Fruit fly (Drosophila melanogaster): Measurements from ENCODE around the gene Or24a.

Or24a gene

DNA sequence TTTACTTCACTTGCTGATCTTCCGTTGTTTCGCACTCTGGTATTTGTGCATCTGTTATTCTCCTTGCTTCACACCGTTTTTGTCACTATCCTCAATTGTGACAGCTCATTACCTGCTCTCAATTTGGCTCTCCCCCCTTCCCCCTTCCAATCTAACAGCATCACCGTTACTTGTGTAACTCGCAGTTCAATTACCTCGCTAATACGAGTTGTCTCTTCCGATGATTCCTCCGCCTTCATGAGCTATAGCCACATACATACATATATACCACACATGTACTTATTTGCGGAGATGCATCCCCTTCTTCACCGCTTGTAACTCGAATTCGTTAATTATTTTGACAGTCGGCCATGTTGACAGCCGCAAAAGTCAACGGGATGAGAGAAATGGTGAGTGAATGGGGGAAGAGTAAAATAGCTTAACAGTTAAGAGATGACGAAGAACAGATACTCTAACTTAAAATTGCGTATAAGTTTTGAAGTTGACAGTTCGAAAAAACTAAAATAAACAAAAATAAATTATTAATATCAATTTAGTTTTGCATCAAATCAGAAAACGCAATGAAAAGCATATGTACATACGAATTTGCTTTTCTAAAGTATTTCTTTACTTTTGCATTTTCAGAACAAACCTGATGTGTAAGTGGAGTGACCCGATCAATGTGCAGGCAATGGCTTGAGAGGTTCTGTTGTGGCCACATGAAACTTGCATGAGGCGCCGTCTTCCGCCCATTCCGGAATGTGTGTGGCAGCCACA, 19.5 kb upstream of the Or24a start (continued):
- TF ChIP-seq lilli (GFP tag; optimal IDR thresholded peaks at IDR 0.05) (no peak), stc (GFP tag; IDR thresholded peaks at IDR 0.05) (peak; percentile 6; the same call in 1 of the 2 replicates), bsh (GFP tag; optimal IDR thresholded peaks at IDR 0.05) (peak in 1 of 2 experiments; percentile 20), Camta (GFP tag; optimal IDR thresholded peaks at IDR 0.05) (no peak), CG15269 (tag; optimal IDR thresholded peaks at IDR 0.05) (peak; percentile 3), amos (GFP tag; IDR thresholded peaks at IDR 0.05; ENCODE audit: partially characterized antibody) (no peak), CG10462 (GFP tag; optimal IDR thresholded peaks at IDR 0.05) (no peak), cato (GFP tag; optimal IDR thresholded peaks at IDR 0.05; ENCODE audit: borderline replicate concordance) (no peak), CG12942 (GFP tag; optimal IDR thresholded peaks at IDR 0.05) (no peak), disco-r (GFP tag; optimal IDR thresholded peaks at IDR 0.05) (no peak), Deaf1 (tag; optimal IDR thresholded peaks at IDR 0.05) (no peak), gcm2 (GFP tag; optimal IDR thresholded peaks at IDR 0.05) (no peak), ssp (GFP tag; IDR thresholded peaks at IDR 0.05) (no peak), dimm (GFP tag; IDR thresholded peaks at IDR 0.05) (no peak), dan (GFP tag; IDR thresholded peaks at IDR 0.05) (no peak), phol (tag; optimal IDR thresholded peaks at IDR 0.05) (peak; percentile 36), CG17612 (GFP tag; IDR thresholded peaks at IDR 0.05) (no peak), ERR (GFP tag; optimal IDR thresholded peaks at IDR 0.05) (no peak), Awh (GFP tag; IDR thresholded peaks at IDR 0.05) (no peak), CG12071 (GFP tag; optimal IDR thresholded peaks at IDR 0.05) (no peak), zfh1 (GFP tag; IDR thresholded peaks at IDR 0.05) (0 out of 3 replicates have a peak, but pooled peaks have one; percentile 42), CG3995 (GFP tag; optimal IDR thresholded peaks at IDR 0.05) (no peak), gem (tag; optimal IDR thresholded peaks at IDR 0.05) (peak; percentile 45), Hmx (GFP tag; optimal IDR thresholded peaks at IDR 0.05) (no peak), sd (tag; optimal IDR thresholded peaks at IDR 0.05) (no peak), CG17829 (tag; optimal IDR thresholded peaks at IDR 0.05) (peak; percentile 32), Med (GFP tag) (peak; percentile 82), fd96Cb (tag; optimal IDR thresholded peaks at IDR 0.05) (peak; percentile 26), CG14710 (tag; optimal IDR thresholded peaks at IDR 0.05) (peak; percentile 17), Atf-2 (GFP tag; optimal IDR thresholded peaks at IDR 0.05) (no peak), Side (GFP tag; optimal IDR thresholded peaks at IDR 0.05) (no peak), danr (GFP tag; IDR thresholded peaks at IDR 0.05) (no peak), pnt (GFP tag; optimal IDR thresholded peaks at IDR 0.05) (no peak), Oli (tag; optimal IDR thresholded peaks at IDR 0.05) (peak; percentile 21), pan (optimal IDR thresholded peaks at IDR 0.05) (no peak), pan (GFP tag; optimal IDR thresholded peaks at IDR 0.05 in 1 of 2, IDR thresholded peaks at IDR 0.05 in 1 of 2) (peak in 1 of 2 experiments; percentile 52), CG30020 (tag; optimal IDR thresholded peaks at IDR 0.05) (no peak), eyg (GFP tag; optimal IDR thresholded peaks at IDR 0.05) (no peak), yki (optimal IDR thresholded peaks at IDR 0.05) (no peak), Sin3A (optimal IDR thresholded peaks at IDR 0.05) (no peak), CG17359 (tag; optimal IDR thresholded peaks at IDR 0.05) (peak; percentile 38), MESR4 (GFP tag; optimal IDR thresholded peaks at IDR 0.05) (no peak), Abd-B (GFP tag; optimal IDR thresholded peaks at IDR 0.05) (peak; percentile 11), CG4404 (GFP tag; IDR thresholded peaks at IDR 0.05) (no peak), slbo (GFP tag; IDR thresholded peaks at IDR 0.05) (no peak), ewg (GFP tag; optimal IDR thresholded peaks at IDR 0.05) (no peak), twi (tag; optimal IDR thresholded peaks at IDR 0.05) (no peak), al (GFP tag; IDR thresholded peaks at IDR 0.05) (no peak), CG7987 (GFP tag; optimal IDR thresholded peaks at IDR 0.05) (no peak)
